Worm (Caenorhabditis elegans) whole organism, late embryonic: ENCODE results near the gene Y48A6B.14.

Experiments used
- F13H6.1 ChIP-seq: sonication (generic microtip); optimal IDR thresholded peaks from 2 replicates; lab custom pipeline; 2016; ENCODE audit warnings: missing genetic modification characterization, missing compliant biosample characterization
- K02D7.2 ChIP-seq: sonication (generic microtip); optimal IDR thresholded peaks from 2 replicates; lab custom pipeline; 2017; ENCODE audit warnings: mild to moderate bottlenecking, missing genetic modification characterization, missing compliant biosample characterization
- K09A11.1 ChIP-seq: sonication (generic microtip); optimal IDR thresholded peaks from 2 replicates; lab custom pipeline; 2017; ENCODE audit warnings: antibody characterized with exemption, mild to moderate bottlenecking, missing genetic modification characterization, missing compliant biosample characterization; ENCODE audit not compliant: insufficient read depth
- Y22D7AL.16 ChIP-seq: sonication (generic microtip); optimal IDR thresholded peaks from 2 replicates; lab custom pipeline; 2016; ENCODE audit warnings: missing genetic modification characterization, missing compliant biosample characterization
- ceh-18 ChIP-seq: sonication (generic microtip); optimal IDR thresholded peaks from 2 replicates; lab custom pipeline; 2016; ENCODE audit warnings: missing genetic modification characterization, missing compliant biosample characterization
- ceh-19 ChIP-seq: fragments of 200-800 bp; sonication (Bioruptor generic); optimal IDR thresholded peaks from 2 replicates; lab custom pipeline; 2018; ENCODE audit warnings: mild to moderate bottlenecking, missing genetic modification characterization, missing compliant biosample characterization
- ceh-22 ChIP-seq: sonication (generic microtip); optimal IDR thresholded peaks from 2 replicates; lab custom pipeline; 2017; ENCODE audit warnings: missing biosample characterization, missing genetic modification characterization
- ceh-24 ChIP-seq: sonication (generic microtip); optimal IDR thresholded peaks from 2 replicates; lab custom pipeline; 2016; ENCODE audit warnings: mild to moderate bottlenecking, missing genetic modification characterization, missing compliant biosample characterization
- ceh-30 ChIP-seq: fragments of 150-350 bp; optimal IDR thresholded peaks from 2 replicates; lab custom pipeline; 2014; ENCODE audit warnings: missing biosample characterization, missing genetic modification characterization
- ceh-31 ChIP-seq: sonication (generic microtip); optimal IDR thresholded peaks from 2 replicates; lab custom pipeline; 2016; ENCODE audit warnings: missing genetic modification characterization, missing compliant biosample characterization
- ceh-34 ChIP-seq: sonication (generic microtip); optimal IDR thresholded peaks from 2 replicates; lab custom pipeline; 2016; ENCODE audit warnings: mild to moderate bottlenecking, missing genetic modification characterization, missing compliant biosample characterization
- ceh-48 ChIP-seq: sonication (generic microtip); optimal IDR thresholded peaks from 2 replicates; lab custom pipeline; 2016; ENCODE audit warnings: missing genetic modification characterization, inconsistent platforms, missing compliant biosample characterization
- ceh-9 ChIP-seq: sonication (generic microtip); optimal IDR thresholded peaks from 2 replicates; lab custom pipeline; 2016; ENCODE audit warnings: mild to moderate bottlenecking, missing genetic modification characterization, inconsistent platforms, missing compliant biosample characterization
- dmd-4 ChIP-seq: sonication (generic microtip); optimal IDR thresholded peaks from 2 replicates; lab custom pipeline; 2016; ENCODE audit warnings: borderline replicate concordance, missing genetic modification characterization, missing compliant biosample characterization
- dve-1 ChIP-seq: sonication (generic microtip); optimal IDR thresholded peaks from 2 replicates; lab custom pipeline; 2017; ENCODE audit warnings: antibody characterized with exemption, mild to moderate bottlenecking, missing genetic modification characterization, missing compliant biosample characterization
- elt-2 ChIP-seq: sonication (generic microtip); optimal IDR thresholded peaks from 2 replicates; lab custom pipeline; 2016; ENCODE audit warnings: missing genetic modification reagents, missing genetic modification characterization, missing compliant biosample characterization
- elt-4 ChIP-seq: sonication (generic microtip); optimal IDR thresholded peaks from 2 replicates; lab custom pipeline; 2016; ENCODE audit warnings: missing genetic modification characterization, missing compliant biosample characterization
- ets-4 ChIP-seq: sonication (generic microtip); optimal IDR thresholded peaks from 2 replicates; lab custom pipeline; 2016; ENCODE audit warnings: missing genetic modification characterization, missing compliant biosample characterization
- fax-1 ChIP-seq: sonication (generic microtip); optimal IDR thresholded peaks from 2 replicates; lab custom pipeline; 2016; ENCODE audit warnings: missing genotype, missing genetic modification characterization, missing compliant biosample characterization
- fkh-10 ChIP-seq: fragments of 150-350 bp; optimal IDR thresholded peaks from 2 replicates; lab custom pipeline; 2014; ENCODE audit warnings: missing biosample characterization, missing genetic modification reagents, missing genetic modification characterization
- fkh-6 ChIP-seq: sonication (generic microtip); optimal IDR thresholded peaks from 2 replicates; lab custom pipeline; 2016; ENCODE audit warnings: missing genetic modification characterization, missing compliant biosample characterization
- gmeb-2 ChIP-seq: sonication (generic microtip); optimal IDR thresholded peaks from 2 replicates; lab custom pipeline; 2016; ENCODE audit warnings: missing genetic modification characterization, inconsistent platforms, missing compliant biosample characterization
- hlh-30 ChIP-seq: sonication (generic microtip); optimal IDR thresholded peaks from 2 replicates; lab custom pipeline; 2017; ENCODE audit warnings: antibody characterized with exemption, missing genetic modification characterization, missing compliant biosample characterization; ENCODE audit not compliant: insufficient read depth
- hlh-6 ChIP-seq: sonication (generic microtip); optimal IDR thresholded peaks from 2 replicates; lab custom pipeline; 2016; ENCODE audit warnings: missing genotype, missing genetic modification characterization, missing compliant biosample characterization
- hlh-8 ChIP-seq: sonication (generic microtip); optimal IDR thresholded peaks from 2 replicates; lab custom pipeline; 2016; ENCODE audit warnings: missing genotype, missing genetic modification characterization, missing compliant biosample characterization
- lim-6 ChIP-seq: sonication (generic microtip); optimal IDR thresholded peaks from 2 replicates; lab custom pipeline; 2016; ENCODE audit warnings: missing genetic modification characterization, missing compliant biosample characterization
- madf-2 ChIP-seq: sonication (generic microtip); optimal IDR thresholded peaks from 2 replicates; lab custom pipeline; 2017; ENCODE audit warnings: missing genetic modification characterization, missing compliant biosample characterization
- mec-3 ChIP-seq: sonication (generic microtip); optimal IDR thresholded peaks from 2 replicates; lab custom pipeline; 2016; ENCODE audit warnings: borderline replicate concordance, missing genetic modification characterization, missing compliant biosample characterization
- nfya-1 ChIP-seq: sonication (generic microtip); optimal IDR thresholded peaks from 2 replicates; lab custom pipeline; 2017; ENCODE audit warnings: missing genetic modification characterization, mild to moderate bottlenecking, missing compliant biosample characterization, antibody characterized with exemption, moderate library complexity
- pag-3 ChIP-seq: sonication (generic microtip); optimal IDR thresholded peaks from 2 replicates; lab custom pipeline; 2016; ENCODE audit warnings: missing compliant biosample characterization, missing genetic modification characterization, borderline replicate concordance
- pat-9 ChIP-seq: fragments of 200-800 bp; sonication (Bioruptor generic); optimal IDR thresholded peaks from 2 replicates; lab custom pipeline; 2018; ENCODE audit warnings: mild to moderate bottlenecking, missing genetic modification characterization, moderate library complexity, missing compliant biosample characterization
- pros-1 ChIP-seq: fragments of 150-350 bp; optimal IDR thresholded peaks from 2 replicates; lab custom pipeline; 2014; ENCODE audit warnings: missing biosample characterization, missing genetic modification reagents, missing genetic modification characterization
- ref-2 ChIP-seq: sonication (generic microtip); optimal IDR thresholded peaks from 2 replicates; lab custom pipeline; 2016; ENCODE audit warnings: missing genetic modification characterization, missing compliant biosample characterization
- sdc-2 ChIP-seq: sonication (generic microtip); optimal IDR thresholded peaks from 2 replicates; lab custom pipeline; 2016; ENCODE audit warnings: missing genotype, missing genetic modification characterization, missing compliant biosample characterization
- sox-4 ChIP-seq: sonication (generic microtip); optimal IDR thresholded peaks from 2 replicates; lab custom pipeline; 2017; ENCODE audit warnings: mild to moderate bottlenecking, missing genetic modification characterization, inconsistent platforms, missing compliant biosample characterization
- tbx-2 ChIP-seq: sonication (generic microtip); optimal IDR thresholded peaks from 2 replicates; lab custom pipeline; 2016; ENCODE audit warnings: missing genetic modification characterization, missing compliant biosample characterization
- ttx-3 ChIP-seq: sonication (generic microtip); optimal IDR thresholded peaks from 2 replicates; lab custom pipeline; 2016; ENCODE audit warnings: missing genetic modification reagents, missing genetic modification characterization, missing compliant biosample characterization
- unc-3 ChIP-seq, 2 experiments: fragments of 200-800 bp in 1 of 2; sonication (Bioruptor generic) in 1 of 2; sonication (generic microtip) in 1 of 2; conservative IDR thresholded peaks in 1 of 2; optimal IDR thresholded peaks in 1 of 2; 2 replicates each; pipeline versions ENCODE4 v1.3.6 to Lab custom; 2016 to 2022; ENCODE audit warnings: missing compliant biosample characterization in 2 of 2, missing genetic modification characterization in 2 of 2, missing genetic modification reagents in 1 of 2
- unc-42 ChIP-seq: sonication (generic microtip); optimal IDR thresholded peaks from 2 replicates; lab custom pipeline; 2016; ENCODE audit warnings: missing genotype, missing genetic modification characterization, missing compliant biosample characterization
- unc-55 ChIP-seq: sonication (generic microtip); optimal IDR thresholded peaks from 2 replicates; lab custom pipeline; 2017; ENCODE audit warnings: missing biosample characterization, missing genetic modification reagents, missing genetic modification characterization
- unc-86 ChIP-seq: sonication (generic microtip); optimal IDR thresholded peaks from 2 replicates; lab custom pipeline; 2016; ENCODE audit warnings: missing genetic modification characterization, missing compliant biosample characterization
- zip-5 ChIP-seq: sonication (generic microtip); optimal IDR thresholded peaks from 2 replicates; lab custom pipeline; 2016; ENCODE audit warnings: missing genetic modification characterization, missing compliant biosample characterization

The Y48A6B.14 gene

DNA sequence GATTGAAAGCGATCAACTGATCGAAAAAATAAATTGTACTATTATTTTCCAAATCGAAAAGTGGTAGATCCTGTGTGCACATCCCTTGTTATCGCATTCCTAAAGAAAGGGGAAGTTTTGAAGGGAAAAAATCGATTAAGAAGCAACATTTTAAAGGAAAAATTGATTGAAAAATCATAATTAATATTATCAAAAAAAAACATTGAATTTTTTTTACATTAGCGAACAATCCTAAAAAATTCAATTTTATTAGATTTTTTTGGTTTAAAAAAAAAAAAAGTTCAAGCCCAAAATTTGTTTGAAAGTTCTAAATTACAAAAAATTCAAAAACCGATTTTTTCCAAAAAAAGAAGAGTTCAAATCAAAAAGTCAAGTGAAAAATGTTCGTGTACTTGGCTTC, 36.3 kb upstream of the Y48A6B.14 start, which contains the start of gene dmsr-5:
Gene dmsr-5, minus strand, starts transcription at position 101 of the 400 bp plus-strand sequence.
- TF ChIP-seq elt-4: no peak
- no peak for TF ChIP-seq tbx-2 (tag; lab: Kevin White, UChicago)
- no peak for TF ChIP-seq K02D7.2 (tag; lab: Kevin White, UChicago)

DNA sequence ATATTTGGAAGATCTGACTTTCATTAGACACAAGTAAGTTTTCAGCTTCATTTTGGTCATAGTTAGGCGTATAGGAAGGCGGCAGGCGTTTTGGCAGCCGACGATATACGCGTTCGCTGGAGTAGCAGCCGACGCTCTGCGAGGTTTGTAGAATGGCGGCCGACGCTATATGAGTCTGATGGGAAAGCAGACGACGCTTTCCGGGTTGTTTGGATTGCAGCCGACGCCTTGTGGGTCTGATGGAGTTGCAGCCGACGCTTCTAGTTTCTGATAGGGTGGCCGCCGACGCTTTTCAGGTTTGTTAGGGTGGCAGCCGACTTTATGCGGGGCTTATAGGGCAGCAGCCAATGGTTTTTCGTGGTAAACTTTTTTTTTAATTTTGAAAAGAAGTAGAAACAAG, 28.6 kb upstream of the Y48A6B.14 start:
- no peak for TF ChIP-seq sdc-2 (tag; lab: Kevin White, UChicago)

DNA sequence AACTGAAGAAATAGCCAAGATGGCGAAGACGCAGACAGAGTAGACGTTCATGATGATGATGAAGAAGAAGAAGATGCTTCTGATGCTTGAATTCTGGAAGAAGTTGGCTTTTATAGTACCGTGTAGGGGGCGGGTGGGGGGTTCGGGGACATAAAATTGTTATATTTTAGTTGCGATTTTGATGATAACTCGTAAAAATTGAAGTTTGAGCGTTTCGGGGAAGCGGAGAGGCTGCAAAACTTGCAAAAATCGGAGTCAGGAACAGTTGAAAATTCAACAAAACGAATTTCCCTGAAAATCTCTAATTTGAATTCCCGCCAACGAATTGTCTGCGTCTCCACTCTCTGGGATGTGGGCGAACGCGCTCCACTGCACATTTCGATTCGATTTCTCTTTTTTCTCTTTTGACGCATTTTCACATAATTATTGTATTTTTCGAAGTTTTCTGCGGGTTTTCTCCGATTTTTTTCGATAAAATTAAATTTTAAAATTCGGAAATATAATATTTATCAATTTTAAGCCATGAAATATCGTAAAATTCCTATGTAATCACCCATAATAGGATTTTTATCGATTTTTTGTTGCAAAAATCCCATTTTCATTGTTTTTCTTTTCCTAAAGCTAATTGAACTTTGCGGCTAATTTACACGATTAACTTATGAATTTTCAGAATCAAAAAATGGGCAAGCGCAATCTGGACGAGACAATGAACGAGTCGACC, 23.7 kb upstream of the Y48A6B.14 start, which contains the start of the genes fipr-17 and Y48A6B.3:
Gene fipr-17, minus strand, starts transcription at position 51 of the 721 bp plus-strand sequence.
Gene Y48A6B.3, plus strand, starts transcription at position 671 of the 721 bp plus-strand sequence.
- TF ChIP-seq lim-6 (tag; lab: Kevin White, UChicago) (no peak), ceh-22 (tag; lab: Kevin White, UChicago) (no peak), pros-1 (tag; lab: Kevin White, UChicago) (peak; percentile 14), unc-86 (peak; percentile 26), ceh-48 (tag; lab: Kevin White, UChicago) (peak; percentile 60), unc-42 (tag; lab: Kevin White, UChicago) (peak; percentile 68), elt-2 (tag; lab: Kevin White, UChicago) (peak; percentile 49), dmd-4 (no peak), fax-1 (tag; lab: Kevin White, UChicago) (no peak), ttx-3 (tag; lab: Kevin White, UChicago) (peak; percentile 2), ceh-31 (tag; lab: Kevin White, UChicago) (peak; percentile 63), tbx-2 (tag; lab: Kevin White, UChicago) (peak; percentile 21), ceh-34 (peak; percentile 38), ceh-30 (tag; lab: Kevin White, UChicago) (no peak), K09A11.1 (tag; lab: Kevin White, UChicago) (no peak), hlh-30 (peak; percentile 12), nfya-1 (tag; lab: Kevin White, UChicago) (peak; percentile 80), unc-55 (GFP tag; lab: Kevin White, UChicago) (peak; percentile 39), ceh-18 (tag; lab: Kevin White, UChicago) (peak; percentile 9), zip-5 (tag; lab: Kevin White, UChicago) (no peak), dve-1 (tag; lab: Kevin White, UChicago) (peak; percentile 54)

- TF ChIP-seq pat-9 (tag; lab: Kevin White, UChicago): no peak
- no peak for TF ChIP-seq sox-4 (tag; lab: Kevin White, UChicago)
These were observed 22.5 kb upstream of the Y48A6B.14 start, which contains the start of gene exos-1 for ce11 chrIII:11008869-11009268. exos-1 (plus strand) TSS chrIII:11009043.

- TF ChIP-seq pat-9 (tag; lab: Kevin White, UChicago) (no peak), hlh-8 (tag; lab: Kevin White, UChicago) (no peak), ceh-9 (tag; lab: Kevin White, UChicago) (no peak), ttx-3 (tag; lab: Kevin White, UChicago) (no peak), ceh-19 (GFP tag; lab: Kevin White, UChicago) (no peak), ets-4 (tag; lab: Kevin White, UChicago) (no peak), pag-3 (tag; lab: Kevin White, UChicago) (no peak), gmeb-2 (tag; lab: Kevin White, UChicago) (no peak), hlh-6 (tag; lab: Kevin White, UChicago) (no peak), mec-3 (tag; lab: Kevin White, UChicago) (no peak), fkh-6 (no peak), ref-2 (no peak), unc-86 (no peak), Y22D7AL.16 (no peak), unc-3 (GFP tag; conservative IDR thresholded peaks at IDR 0.05; lab: Robert Waterston, UW) (no peak), unc-3 (tag; optimal IDR thresholded peaks at IDR 0.05; lab: Kevin White, UChicago) (no peak), ceh-24 (no peak), F13H6.1 (tag; lab: Kevin White, UChicago) (no peak), fkh-10 (no peak), madf-2 (tag; lab: Kevin White, UChicago) (no peak)
- TF ChIP-seq, all 69 proteins: peak for 0
These were observed 20.8 kb upstream of the Y48A6B.14 start for ce11 chrIII:11010597-11010996.
